Worm (Caenorhabditis elegans) whole organism, late embryonic: Measurements from ENCODE around the gene srh-88.

ENCODE experiments used
- C08G9.2 ChIP-seq: sonication (generic microtip); optimal IDR thresholded peaks from 2 replicates; lab custom pipeline; 2016; ENCODE audit warnings: mild to moderate bottlenecking, missing genetic modification characterization, moderate library complexity, missing compliant biosample characterization
- F13H6.1 ChIP-seq: sonication (generic microtip); optimal IDR thresholded peaks from 2 replicates; lab custom pipeline; 2016; ENCODE audit warnings: missing genetic modification characterization, missing compliant biosample characterization
- ahr-1 ChIP-seq: sonication (generic microtip); optimal IDR thresholded peaks from 2 replicates; lab custom pipeline; 2016; ENCODE audit warnings: missing genetic modification characterization, missing compliant biosample characterization
- ama-1 ChIP-seq: fragments of 150-350 bp; optimal IDR thresholded peaks from 2 replicates; lab custom pipeline; 2014
- nfya-1 ChIP-seq: sonication (generic microtip); optimal IDR thresholded peaks from 2 replicates; lab custom pipeline; 2017; ENCODE audit warnings: missing genetic modification characterization, mild to moderate bottlenecking, missing compliant biosample characterization, antibody characterized with exemption, moderate library complexity
- nhr-11 ChIP-seq: fragments of 150-350 bp; optimal IDR thresholded peaks from 2 replicates; lab custom pipeline; 2014; ENCODE audit warnings: missing biosample characterization, missing genetic modification characterization
- pag-3 ChIP-seq: sonication (generic microtip); optimal IDR thresholded peaks from 2 replicates; lab custom pipeline; 2016; ENCODE audit warnings: missing compliant biosample characterization, missing genetic modification characterization, borderline replicate concordance
- pha-2 ChIP-seq: sonication (generic microtip); optimal IDR thresholded peaks from 2 replicates; lab custom pipeline; 2017; ENCODE audit warnings: mild to moderate bottlenecking, missing genetic modification characterization, missing compliant biosample characterization
- pha-4 ChIP-seq: fragments of 150-350 bp; optimal IDR thresholded peaks from 2 replicates; lab custom pipeline; 2018; ENCODE audit warnings: missing biosample characterization, missing genetic modification reagents, missing genetic modification characterization
- ttx-3 ChIP-seq: sonication (generic microtip); optimal IDR thresholded peaks from 2 replicates; lab custom pipeline; 2016; ENCODE audit warnings: missing genetic modification reagents, missing genetic modification characterization, missing compliant biosample characterization
- unc-86 ChIP-seq: sonication (generic microtip); optimal IDR thresholded peaks from 2 replicates; lab custom pipeline; 2016; ENCODE audit warnings: missing genetic modification characterization, missing compliant biosample characterization

ce11 chrV:3011394-3011793, 46.7 kb upstream of the srh-88 start, which contains the start of gene srw-135:
- TF ChIP-seq pag-3 (no peak), pha-4 (tag; lab: Kevin White, UChicago) (no peak), F13H6.1 (tag; lab: Kevin White, UChicago) (no peak), nfya-1 (tag; lab: Kevin White, UChicago) (no peak), C08G9.2 (no peak), ahr-1 (no peak), pha-2 (tag; lab: Kevin White, UChicago) (no peak), nhr-11 (tag; lab: Kevin White, UChicago) (no peak), ttx-3 (tag; lab: Kevin White, UChicago) (no peak), unc-86 (tag; lab: Kevin White, UChicago) (no peak), ama-1 (lab: Kevin White, UChicago) (no peak)
